Worm (Caenorhabditis elegans): ENCODE data around the gene R03H10.1.
"Not testable (repeated sequence)": the region's sequence is repeated elsewhere in the genome, so short reads cannot be mapped to it uniquely, and the experiment has no call there.

Gene R03H10.1

ce11 chrII:4179897-4180296, at the start of gene R03H10.1:
Gene R03H10.1, plus strand, starts transcription at chrII:4180248.
- TF ChIP-seq pha-4 (tag; optimal IDR thresholded peaks at IDR 0.05) (peak; percentile 74), nhr-25 (tag; optimal IDR thresholded peaks at IDR 0.05) (no peak), egl-5 (tag; optimal IDR thresholded peaks at IDR 0.05) (peak; percentile 51)

DNA sequence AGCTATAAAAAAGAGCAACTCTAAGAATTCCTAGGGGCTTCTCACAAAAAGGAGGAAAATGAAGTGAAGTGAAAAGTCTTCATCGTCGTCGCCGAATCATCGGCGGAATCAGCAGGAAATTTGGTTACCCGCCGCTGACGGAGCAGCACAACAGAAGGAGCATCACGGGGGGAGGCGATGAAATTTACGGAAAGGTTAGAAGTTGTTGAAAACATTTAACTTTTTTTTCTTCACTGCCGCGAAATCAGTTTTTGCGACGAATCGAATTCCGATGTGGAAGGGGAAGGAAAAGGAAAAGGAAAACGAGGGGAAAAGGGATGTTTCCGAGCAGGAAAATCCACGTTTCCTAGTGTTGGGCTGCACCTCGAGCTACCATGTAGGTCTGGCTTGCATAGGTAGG, 46.7 kb upstream of the R03H10.1 start:
- TF ChIP-seq skn-1 (tag; optimal IDR thresholded peaks at IDR 0.05): no peak
- TF ChIP-seq nhr-43 (tag; optimal IDR thresholded peaks at IDR 0.05; ENCODE audit: poor library complexity, severe bottlenecking): no peak
- no peak for TF ChIP-seq ceh-9 (tag; optimal IDR thresholded peaks at IDR 0.05)
- TF ChIP-seq tbx-2 (tag; optimal IDR thresholded peaks at IDR 0.05): peak; percentile 1
- TF ChIP-seq unc-62 (GFP tag; optimal IDR thresholded peaks at IDR 0.05): no peak
- TF ChIP-seq egl-27 (tag; optimal IDR thresholded peaks at IDR 0.05): no peak
- peak; percentile 96 for TF ChIP-seq fkh-10 (GFP tag; optimal IDR thresholded peaks at IDR 0.05)
- no peak for TF ChIP-seq nhr-28 (tag; optimal IDR thresholded peaks at IDR 0.05)

DNA sequence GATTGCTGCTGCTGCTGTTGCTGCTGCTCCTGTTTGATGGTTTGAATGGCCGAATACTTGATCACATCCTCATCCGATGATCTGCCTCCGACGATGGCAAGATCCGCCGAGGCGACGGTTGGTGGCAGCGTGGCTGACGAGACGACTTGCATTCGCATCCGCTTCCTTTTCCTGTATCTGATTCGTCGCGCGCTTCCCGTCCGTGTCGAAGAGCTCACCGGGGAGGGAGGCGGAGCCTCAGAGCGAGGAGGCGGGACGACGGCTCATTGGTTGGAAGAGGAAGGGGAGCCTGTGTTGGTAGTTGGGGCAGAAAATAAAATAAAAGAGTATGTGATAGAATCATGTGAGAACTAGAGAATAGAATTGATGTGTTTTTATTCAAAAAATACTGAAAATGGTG, 45.4 kb upstream of the R03H10.1 start:
- TF ChIP-seq lsy-12 (tag; optimal IDR thresholded peaks at IDR 0.05): no peak
- peak; percentile 73 for TF ChIP-seq tbx-2 (tag; optimal IDR thresholded peaks at IDR 0.05)
- no peak for TF ChIP-seq elt-2 (tag; optimal IDR thresholded peaks at IDR 0.05)
- no peak for TF ChIP-seq pha-4 (tag; optimal IDR thresholded peaks at IDR 0.05)
- peak; percentile 73 for TF ChIP-seq nfya-1 (tag; optimal IDR thresholded peaks at IDR 0.05; ENCODE audit: insufficient read depth)

- TF ChIP-seq lsy-12, nhr-25, eor-1 (tag; optimal IDR thresholded peaks at IDR 0.05): not testable (repeated sequence)
These were observed 44.8 kb upstream of the R03H10.1 start, which contains the start of gene ast-1 for ce11 chrII:4135259-4135658. Gene ast-1, minus strand, starts transcription at chrII:4135359.

ce11 chrII:4146039-4146438, 34.0 kb upstream of the R03H10.1 start, which contains the start of gene F56D3.1:
Gene F56D3.1, plus strand, starts transcription at chrII:4146339.
- no peak for TF ChIP-seq ZK546.5 (tag; optimal IDR thresholded peaks at IDR 0.05)
- TF ChIP-seq ztf-11 (tag; optimal IDR thresholded peaks at IDR 0.05): no peak
- no peak for TF ChIP-seq egl-27 (tag; optimal IDR thresholded peaks at IDR 0.05)
- no peak for TF ChIP-seq nhr-28 (tag; optimal IDR thresholded peaks at IDR 0.05)
- no peak for TF ChIP-seq lsy-12 (tag; optimal IDR thresholded peaks at IDR 0.05)
- no peak for TF ChIP-seq pqm-1 (tag; optimal IDR thresholded peaks at IDR 0.05)
- TF ChIP-seq elt-3 (tag; optimal IDR thresholded peaks at IDR 0.05): no peak

DNA sequence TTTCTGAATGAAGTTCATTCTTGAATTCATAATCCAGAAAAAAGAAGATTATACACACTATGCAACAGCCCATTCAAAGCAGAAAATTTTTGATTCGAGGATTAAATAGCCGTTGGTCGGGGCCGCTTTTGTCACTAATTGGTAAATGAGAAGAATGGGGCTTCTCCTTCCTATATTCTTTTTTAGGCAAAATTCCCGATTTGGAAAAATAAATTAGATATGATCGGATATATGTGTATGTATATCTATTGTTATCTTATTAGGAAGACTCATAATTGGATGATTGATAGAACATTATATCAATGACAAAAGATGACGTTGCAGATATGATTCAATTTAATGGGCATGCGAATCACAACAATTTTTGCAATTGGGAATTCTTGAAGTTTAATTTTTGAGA, 29.8 kb upstream of the R03H10.1 start:
- TF ChIP-seq nhr-67 (tag; optimal IDR thresholded peaks at IDR 0.05): no peak
- peak; percentile 6 for TF ChIP-seq nhr-43 (tag; optimal IDR thresholded peaks at IDR 0.05; ENCODE audit: poor library complexity, severe bottlenecking)

ce11 chrII:4151499-4152132, 28.4 kb upstream of the R03H10.1 start:
- TF ChIP-seq elt-1 (tag; optimal IDR thresholded peaks at IDR 0.05) (peak; percentile 46), nhr-23 (tag; optimal IDR thresholded peaks at IDR 0.05) (peak; percentile 59), nhr-237 (tag; optimal IDR thresholded peaks at IDR 0.05) (no peak), nfya-1 (tag; optimal IDR thresholded peaks at IDR 0.05; ENCODE audit: insufficient read depth) (peak; percentile 67), pha-4 (tag; optimal IDR thresholded peaks at IDR 0.05) (no peak), R02D3.7 (tag; optimal IDR thresholded peaks at IDR 0.05) (no peak), nhr-25 (tag; optimal IDR thresholded peaks at IDR 0.05) (peak; percentile 94), nhr-11 (tag; optimal IDR thresholded peaks at IDR 0.05) (no peak)

DNA sequence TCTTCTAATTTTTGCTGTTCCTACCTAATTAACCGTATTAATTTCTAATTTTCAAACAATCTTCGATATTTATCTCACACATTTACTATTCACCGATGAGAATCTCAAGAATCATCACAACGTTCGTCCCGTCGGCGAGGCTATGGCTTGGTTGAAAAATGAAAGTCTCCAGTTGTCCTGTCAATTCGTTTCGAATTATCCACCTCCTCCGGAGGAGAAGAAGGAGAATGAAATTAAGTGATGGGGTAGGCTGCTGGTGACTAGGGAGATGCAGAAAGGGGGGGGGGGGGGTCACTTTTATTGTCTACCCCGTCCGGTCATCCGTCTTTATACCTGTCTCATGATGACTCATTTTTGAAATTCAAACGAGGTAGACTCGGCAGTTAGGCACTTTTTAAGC, 27.2 kb upstream of the R03H10.1 start:
- no peak for TF ChIP-seq elt-2 (tag; optimal IDR thresholded peaks at IDR 0.05)
- no peak for TF ChIP-seq ZK546.5 (tag; optimal IDR thresholded peaks at IDR 0.05)
- no peak for TF ChIP-seq hmg-11 (tag; optimal IDR thresholded peaks at IDR 0.05)
- no peak for TF ChIP-seq lsy-12 (tag; optimal IDR thresholded peaks at IDR 0.05)
- TF ChIP-seq fkh-2 (tag; optimal IDR thresholded peaks at IDR 0.05): no peak
- no peak for TF ChIP-seq nhr-43 (tag; optimal IDR thresholded peaks at IDR 0.05; ENCODE audit: poor library complexity, severe bottlenecking)
- no peak for TF ChIP-seq nhr-25 (tag; optimal IDR thresholded peaks at IDR 0.05)
- TF ChIP-seq nhr-23 (tag; optimal IDR thresholded peaks at IDR 0.05): no peak
- TF ChIP-seq snpc-4 (tag; optimal IDR thresholded peaks at IDR 0.05): no peak
- TF ChIP-seq egl-27 (tag; optimal IDR thresholded peaks at IDR 0.05): no peak
- TF ChIP-seq elt-3 (tag; optimal IDR thresholded peaks at IDR 0.05): no peak
- TF ChIP-seq jun-1 (tag; optimal IDR thresholded peaks at IDR 0.05): no peak
- TF ChIP-seq unc-39 (tag; optimal IDR thresholded peaks at IDR 0.05): no peak
- TF ChIP-seq nhr-77 (tag; optimal IDR thresholded peaks at IDR 0.05): no peak
- no peak for TF ChIP-seq nhr-67 (tag; optimal IDR thresholded peaks at IDR 0.05)
- no peak for TF ChIP-seq ztf-4 (tag; optimal IDR thresholded peaks at IDR 0.05)
- no peak for TF ChIP-seq fos-1 (tag; optimal IDR thresholded peaks at IDR 0.05)
- no peak for TF ChIP-seq lin-39 (tag; optimal IDR thresholded peaks at IDR 0.05)
- no peak for TF ChIP-seq lin-15B (tag; optimal IDR thresholded peaks at IDR 0.05)

Measured in whole organism, L3 larva.